Worm (Caenorhabditis elegans) whole organism, L1 larva: ENCODE measurements around the gene F56B3.9.

Experiments
- Y116A8C.19 ChIP-seq: sonication (generic microtip); optimal IDR thresholded peaks from 2 replicates; lab custom pipeline; 2016; ENCODE audit warnings: missing compliant biosample characterization, missing genetic modification characterization, borderline replicate concordance
- alr-1 ChIP-seq: fragments of 200-800 bp; sonication (Bioruptor generic); optimal IDR thresholded peaks from 2 replicates; lab custom pipeline; 2018; ENCODE audit warnings: borderline replicate concordance, mild to moderate bottlenecking, missing genetic modification characterization, missing compliant biosample characterization
- aly-2 ChIP-seq: fragments of 150-350 bp; optimal IDR thresholded peaks from 2 replicates; lab custom pipeline; 2014; ENCODE audit warnings: missing biosample characterization, missing genetic modification characterization
- ama-1 ChIP-seq: fragments of 150-350 bp; optimal IDR thresholded peaks from 2 replicates; lab custom pipeline; 2014
- dpl-1 ChIP-seq, 3 experiments: fragments of 150-350 bp in 2 of 3; sonication (generic microtip) in 1 of 3; optimal IDR thresholded peaks; 2 replicates each; lab custom pipeline; 2014 to 2017; ENCODE audit warnings: missing biosample characterization in 3 of 3, missing genetic modification characterization in 3 of 3, missing genetic modification reagents in 3 of 3
- efl-1 ChIP-seq, 4 experiments: fragments of 150-350 bp; optimal IDR thresholded peaks in 3 of 4; peaks in 1 of 4; 1 replicate in 1 of 4; 2 replicates in 3 of 4; lab custom pipeline; 2014; ENCODE audit warnings: missing biosample characterization in 2 of 4, missing genetic modification characterization in 2 of 4, missing genetic modification reagents in 2 of 4
- efl-3 ChIP-seq: fragments of 200-800 bp; sonication (Bioruptor generic); optimal IDR thresholded peaks from 2 replicates; lab custom pipeline; 2018; ENCODE audit warnings: mild to moderate bottlenecking, missing genetic modification characterization, missing compliant biosample characterization
- ets-5 ChIP-seq: fragments of 200-800 bp; sonication (Bioruptor generic); IDR thresholded peaks from 2 replicates; pipeline ENCODE4 v1.3.6; 2022; ENCODE audit warnings: missing genetic modification characterization, missing compliant biosample characterization
- fkh-10 ChIP-seq: sonication (generic microtip); optimal IDR thresholded peaks from 2 replicates; lab custom pipeline; 2017; ENCODE audit warnings: missing biosample characterization, missing genetic modification reagents, missing genetic modification characterization
- fkh-4 ChIP-seq: sonication (generic microtip); optimal IDR thresholded peaks from 2 replicates; lab custom pipeline; 2016; ENCODE audit warnings: missing compliant biosample characterization, missing genetic modification characterization, borderline replicate concordance
- grh-1 ChIP-seq: fragments of 200-800 bp; sonication (Bioruptor generic); IDR thresholded peaks from 2 replicates; pipeline ENCODE4 v1.3.6; 2022; ENCODE audit warnings: missing genetic modification reagents, missing genetic modification characterization, missing compliant biosample characterization
- hlh-17 ChIP-seq: fragments of 200-800 bp; sonication (Bioruptor generic); optimal IDR thresholded peaks from 2 replicates; lab custom pipeline; 2018; ENCODE audit warnings: missing genetic modification characterization, mild to moderate bottlenecking, missing compliant biosample characterization, moderate library complexity, borderline replicate concordance
- hlh-4 ChIP-seq: sonication (generic microtip); optimal IDR thresholded peaks from 2 replicates; lab custom pipeline; 2016; ENCODE audit warnings: mild to moderate bottlenecking, missing genetic modification characterization, missing compliant biosample characterization
- irx-1 ChIP-seq: sonication (generic microtip); optimal IDR thresholded peaks from 2 replicates; lab custom pipeline; 2016; ENCODE audit warnings: missing genetic modification characterization, missing compliant biosample characterization
- isw-1 ChIP-seq: fragments of 200-800 bp; sonication (Bioruptor generic); IDR thresholded peaks from 2 replicates; pipeline ENCODE4 v1.3.6; 2022; ENCODE audit warnings: missing genetic modification characterization, missing compliant biosample characterization
- lir-3 ChIP-seq: sonication (generic microtip); optimal IDR thresholded peaks from 2 replicates; lab custom pipeline; 2016; ENCODE audit warnings: mild to moderate bottlenecking, missing genetic modification characterization, moderate library complexity, missing compliant biosample characterization; ENCODE audit not compliant: poor library complexity
- mab-9 ChIP-seq: fragments of 200-800 bp; sonication (Bioruptor generic); IDR thresholded peaks from 2 replicates; pipeline ENCODE4 v1.3.6; 2022; ENCODE audit warnings: missing genetic modification reagents, missing genetic modification characterization, missing compliant biosample characterization
- mep-1 ChIP-seq: fragments of 150-350 bp; optimal IDR thresholded peaks from 2 replicates; lab custom pipeline; 2014; ENCODE audit warnings: missing biosample characterization, missing genetic modification characterization
- nhr-12 ChIP-seq: sonication (generic microtip); optimal IDR thresholded peaks from 2 replicates; lab custom pipeline; 2017; ENCODE audit warnings: missing biosample characterization, missing genetic modification characterization
- nhr-19 ChIP-seq: fragments of 200-800 bp; sonication (Bioruptor generic); conservative IDR thresholded peaks from 2 replicates; pipeline ENCODE4 v1.3.6; 2022; ENCODE audit warnings: missing genetic modification characterization, missing compliant biosample characterization
- nhr-28 ChIP-seq: fragments of 150-350 bp; optimal IDR thresholded peaks from 2 replicates; lab custom pipeline; 2014; ENCODE audit warnings: missing biosample characterization, missing genetic modification characterization
- nhr-71 ChIP-seq: sonication (generic microtip); optimal IDR thresholded peaks from 2 replicates; lab custom pipeline; 2016; ENCODE audit warnings: mild to moderate bottlenecking, missing genetic modification characterization, moderate library complexity, missing compliant biosample characterization
- nhr-85 ChIP-seq: sonication (generic microtip); peaks from one replicate; lab custom pipeline; 2016; ENCODE audit warnings: missing genetic modification characterization, inconsistent platforms, missing compliant biosample characterization
- nhr-90 ChIP-seq: sonication (generic microtip); optimal IDR thresholded peaks from 2 replicates; lab custom pipeline; 2016; ENCODE audit warnings: mild to moderate bottlenecking, missing genetic modification characterization, missing compliant biosample characterization; ENCODE audit not compliant: poor library complexity
- pag-3 ChIP-seq: sonication (generic microtip); optimal IDR thresholded peaks from 2 replicates; lab custom pipeline; 2017; ENCODE audit warnings: missing genetic modification characterization, mild to moderate bottlenecking, missing compliant biosample characterization, antibody characterized with exemption, borderline replicate concordance; ENCODE audit not compliant: insufficient read depth
- pax-3 ChIP-seq: fragments of 200-800 bp; sonication (Bioruptor generic); optimal IDR thresholded peaks from 2 replicates; lab custom pipeline; 2018; ENCODE audit warnings: mild to moderate bottlenecking, missing genetic modification characterization, moderate library complexity, missing compliant biosample characterization
- rnt-1 ChIP-seq: sonication (generic microtip); optimal IDR thresholded peaks from 2 replicates; lab custom pipeline; 2016; ENCODE audit warnings: mild to moderate bottlenecking, missing genetic modification characterization, moderate library complexity, missing compliant biosample characterization
- skn-1 ChIP-seq: fragments of 150-350 bp; optimal IDR thresholded peaks from 2 replicates; lab custom pipeline; 2014; ENCODE audit warnings: missing biosample characterization, missing genetic modification characterization
- snpc-4 ChIP-seq: fragments of 150-350 bp; optimal IDR thresholded peaks from 2 replicates; lab custom pipeline; 2014; ENCODE audit warnings: missing biosample characterization, missing genetic modification characterization
- snu-23 ChIP-seq: sonication (generic microtip); optimal IDR thresholded peaks from 2 replicates; lab custom pipeline; 2016; ENCODE audit warnings: missing genetic modification characterization, missing compliant biosample characterization
- swsn-7 ChIP-seq: sonication (generic microtip); optimal IDR thresholded peaks from 2 replicates; lab custom pipeline; 2016; ENCODE audit warnings: missing genetic modification characterization, missing compliant biosample characterization
- tlp-1 ChIP-seq: fragments of 150-350 bp; optimal IDR thresholded peaks from 2 replicates; lab custom pipeline; 2014; ENCODE audit warnings: missing biosample characterization, missing genetic modification characterization
- unc-130 ChIP-seq: fragments of 150-350 bp; optimal IDR thresholded peaks from 2 replicates; lab custom pipeline; 2017; ENCODE audit warnings: missing biosample characterization, missing genetic modification characterization, inconsistent platforms
- unc-30 ChIP-seq: sonication (generic microtip); optimal IDR thresholded peaks from 2 replicates; lab custom pipeline; 2017; ENCODE audit warnings: missing biosample characterization, missing genetic modification characterization
- zip-4 ChIP-seq: fragments of 200-800 bp; sonication (Bioruptor generic); optimal IDR thresholded peaks from 2 replicates; lab custom pipeline; 2018; ENCODE audit warnings: mild to moderate bottlenecking, missing genetic modification characterization, moderate library complexity, missing compliant biosample characterization
- ztf-11 ChIP-seq, 2 experiments: sonication (generic microtip); optimal IDR thresholded peaks; 2 replicates each; lab custom pipeline; 2016 to 2017; ENCODE audit warnings: missing genetic modification characterization in 2 of 2, missing biosample characterization in 1 of 2, missing compliant biosample characterization in 1 of 2

Gene F56B3.9

ce11 chrIV:800518-800917 lies 29.4 kb downstream of the F56B3.9 start, which contains the start of gene mrpl-46:
TSS of gene mrpl-46 (plus strand) at chrIV:800818.
- TF ChIP-seq mep-1 (tag; lab: Kevin White, UChicago) = no peak
- no peak for TF ChIP-seq unc-130 (tag; lab: Kevin White, UChicago)
- TF ChIP-seq hlh-4 (tag; lab: Kevin White, UChicago) = no peak
- no peak for TF ChIP-seq efl-3
- TF ChIP-seq rnt-1 = no peak
- TF ChIP-seq tlp-1 = no peak
- TF ChIP-seq nhr-19 (GFP tag; lab: Robert Waterston, UW) = no peak
- no peak for TF ChIP-seq mab-9
- no peak for TF ChIP-seq snu-23 (GFP tag; lab: Kevin White, UChicago)
- no peak for TF ChIP-seq nhr-90 (tag; lab: Kevin White, UChicago)
- TF ChIP-seq Y116A8C.19 (tag; lab: Kevin White, UChicago) = no peak
- TF ChIP-seq swsn-7 (tag; lab: Kevin White, UChicago) = no peak
- no peak for TF ChIP-seq fkh-10 (GFP tag; lab: Kevin White, UChicago)
- TF ChIP-seq zip-4 (GFP tag; lab: Kevin White, UChicago) = no peak
- TF ChIP-seq alr-1 (tag; lab: Kevin White, UChicago) = no peak
- no peak for TF ChIP-seq pag-3 (tag; lab: Kevin White, UChicago)
- no peak for TF ChIP-seq ztf-11 (tag; optimal IDR thresholded peaks at IDR 0.05; lab: Kevin White, UChicago)
- TF ChIP-seq ama-1 (lab: Kevin White, UChicago) = no peak

ce11 chrIV:801162-801561 lies 30.0 kb downstream of the F56B3.9 start:
- no peak for TF ChIP-seq aly-2 (tag; lab: Kevin White, UChicago)
- no peak for TF ChIP-seq hlh-4 (tag; lab: Kevin White, UChicago)
- TF ChIP-seq mab-9 = no peak
- TF ChIP-seq hlh-17 (GFP tag; lab: Kevin White, UChicago) = no peak
- no peak for TF ChIP-seq snpc-4
- no peak for TF ChIP-seq irx-1 (tag; lab: Kevin White, UChicago)
- TF ChIP-seq isw-1 (GFP tag; lab: Robert Waterston, UW) = no peak
- TF ChIP-seq ets-5 (GFP tag; lab: Robert Waterston, UW) = no peak
- no peak for TF ChIP-seq skn-1
- no peak for TF ChIP-seq lir-3 (tag; lab: Kevin White, UChicago)
- TF ChIP-seq nhr-12 = no peak
- TF ChIP-seq dpl-1 (GFP tag; optimal IDR thresholded peaks at IDR 0.05; lab: Kevin White, UChicago) = no peak
- no peak for TF ChIP-seq fkh-4 (tag; lab: Kevin White, UChicago)
- TF ChIP-seq nhr-28 = no peak
- no peak for TF ChIP-seq pax-3 (tag; lab: Kevin White, UChicago)
- TF ChIP-seq unc-30 (tag; lab: Kevin White, UChicago) = no peak

ce11 chrIV:804802-805201 lies 33.6 kb downstream of the F56B3.9 start, which contains the start of gene Y55F3BL.4:
TSS of gene Y55F3BL.4 (plus strand) at chrIV:805102.
- TF ChIP-seq nhr-85 (tag; lab: Kevin White, UChicago) = no peak

DNA sequence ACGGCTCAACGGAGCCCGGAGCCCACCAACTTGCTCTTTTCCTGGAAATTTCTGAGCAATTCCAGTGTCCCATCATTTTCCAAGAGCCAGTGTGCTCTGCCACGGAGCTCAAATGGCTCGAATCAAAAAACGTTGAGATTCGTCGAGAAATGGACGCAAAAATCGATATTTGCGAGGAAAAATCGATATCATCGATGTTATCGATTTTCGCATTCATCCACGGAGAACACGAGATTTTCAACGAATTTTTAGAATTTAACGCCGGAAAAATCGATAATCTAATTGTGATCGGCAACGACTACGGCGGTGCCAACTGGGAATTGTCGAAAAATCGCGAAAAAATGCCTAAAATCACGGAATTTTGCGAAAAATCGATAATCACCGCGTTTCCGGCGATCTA lies 34.5 kb downstream of the F56B3.9 start:
- no peak for TF ChIP-seq nhr-71 (tag; lab: Kevin White, UChicago)
- 0 out of 2 replicates have a peak, but pooled peaks have one; percentile 9 for TF ChIP-seq grh-1 (GFP tag; lab: Robert Waterston, UW)
- TF ChIP-seq efl-1 (optimal IDR thresholded peaks at IDR 0.05; lab: Kevin White, UChicago) = no peak
- peak in 1 of 2 experiments; percentile 10 for TF ChIP-seq efl-1 (GFP tag; optimal IDR thresholded peaks at IDR 0.05 in 1 of 2; lab: Kevin White, UChicago)
